Worm (Caenorhabditis elegans): ENCODE measurements around the gene C03C10.7.

DNA sequence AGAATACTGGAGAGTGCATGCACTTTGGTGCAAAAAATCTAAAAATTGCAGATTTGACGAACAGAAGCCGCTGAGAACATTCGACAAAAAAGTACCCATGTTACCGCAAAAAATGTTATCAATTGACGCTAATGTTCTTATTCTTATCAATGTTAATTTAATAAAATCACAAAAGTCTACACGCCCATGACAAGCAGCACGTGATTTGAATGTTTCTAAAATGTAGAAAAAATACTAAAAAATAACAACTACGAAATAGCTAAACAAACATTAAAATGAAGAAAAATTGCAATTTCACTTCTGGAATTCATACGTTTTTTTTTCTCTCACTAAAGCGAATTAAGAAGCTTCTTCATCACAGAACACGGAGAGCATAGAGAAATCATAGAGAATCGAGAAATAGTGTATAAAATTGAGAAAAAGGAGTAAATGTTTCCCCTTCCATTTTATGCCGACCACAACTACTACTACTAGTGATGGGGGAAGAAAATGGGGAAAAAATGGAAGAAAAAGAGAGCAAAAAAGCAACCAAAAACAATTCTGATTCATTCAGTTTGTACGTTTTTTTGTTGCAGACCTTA, 7.4 kb upstream of the C03C10.7 start:
- TF ChIP-seq snpc-4 (tag; optimal IDR thresholded peaks at IDR 0.05), result no peak
- TF ChIP-seq unc-62 (GFP tag; optimal IDR thresholded peaks at IDR 0.05), result no peak
- TF ChIP-seq unc-39 (tag; optimal IDR thresholded peaks at IDR 0.05), result no peak
